Fruit fly (Drosophila melanogaster) S2 (cell line): Measurements from ENCODE around the gene mtgo.

Source experiments
- CG8478 ChIP-seq: fragments of >200 bp; optimal IDR thresholded peaks from 2 replicates; lab custom pipeline; 2018
- CTCF ChIP-seq, 2 experiments: fragments of >200 bp; optimal IDR thresholded peaks; 2 replicates each; lab custom pipeline; 2018

dm6 chr2L:16629176-16629575 lies 84.4 kb downstream of the mtgo start:
- TF ChIP-seq CG8478 (lab: Kevin White, UChicago), result no peak
- TF ChIP-seq CTCF (optimal IDR thresholded peaks at IDR 0.05; lab: Kevin White, UChicago), result no peak
